Fruit fly (Drosophila melanogaster) whole organism: ENCODE results near the gene apn.

Experiments used
- CG8478 ChIP-seq: fragments of >200 bp; optimal IDR thresholded peaks from 2 replicates; lab custom pipeline; 2018; ENCODE audit warnings: inconsistent platforms
- Dll ChIP-seq: fragments of >200 bp; optimal IDR thresholded peaks from 2 replicates; lab custom pipeline; 2017
- EcR ChIP-seq, 2 experiments: fragments of >200 bp; optimal IDR thresholded peaks; 2 replicates each; lab custom pipeline; 2017; ENCODE audit warnings: missing biosample characterization in 2 of 2, missing genetic modification characterization in 2 of 2, missing genetic modification reagents in 2 of 2
- psq ChIP-seq: fragments of >200 bp; optimal IDR thresholded peaks from 2 replicates; lab custom pipeline; 2017
- usp ChIP-seq: fragments of >200 bp; optimal IDR thresholded peaks from 2 replicates; lab custom pipeline; 2017; ENCODE audit warnings: missing biosample characterization, missing genetic modification characterization, mixed read lengths

DNA sequence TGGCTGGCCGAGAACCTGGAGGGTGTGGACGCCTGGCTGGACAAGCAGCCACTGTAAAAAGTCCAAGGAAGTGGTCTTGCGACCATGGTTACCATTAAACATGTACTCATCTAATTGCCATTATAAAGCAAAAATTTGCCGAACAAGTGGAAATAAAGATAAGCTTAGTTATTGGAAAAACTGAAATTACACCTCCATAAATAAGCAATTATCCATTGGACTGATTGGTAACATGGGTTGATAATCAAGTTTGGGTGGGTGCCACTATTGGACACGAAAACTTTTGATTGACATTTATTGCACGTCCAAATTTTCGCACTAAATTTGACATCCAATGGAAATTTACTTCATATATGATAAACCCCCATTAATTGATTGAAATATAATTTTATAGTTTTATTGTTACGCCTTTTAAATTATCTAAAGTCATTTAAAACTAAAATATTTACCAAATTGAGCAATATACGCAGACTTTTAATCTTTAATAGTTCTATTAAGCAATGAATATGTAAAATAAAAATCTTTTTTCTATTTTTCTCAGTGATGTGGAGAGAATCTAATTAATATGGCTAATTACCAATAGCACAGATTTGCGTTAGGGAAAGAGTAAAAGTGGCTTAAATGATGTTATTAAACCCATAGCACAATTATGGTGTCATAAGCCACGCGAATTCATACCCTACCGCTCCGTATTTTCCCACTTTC is 9.7 kb upstream of the apn start, which contains the start of gene CG8774:
- TF ChIP-seq psq (lab: Kevin White, UChicago) (no peak), Dll (lab: Kevin White, UChicago) (no peak), usp (GFP tag; lab: Kevin White, UChicago) (no peak), CG8478 (lab: Kevin White, UChicago) (no peak), EcR (GFP tag; optimal IDR thresholded peaks at IDR 0.05; lab: Kevin White, UChicago) (no peak)
